Worm (Caenorhabditis elegans) whole organism, L1 larva: ENCODE data around the gene Y71H2AM.25.
A peak's percentile ranks its signal among the peaks of the same experiment; 100 is the strongest.

Experiments used
- Y116A8C.19 ChIP-seq: sonication (generic microtip); optimal IDR thresholded peaks from 2 replicates; lab custom pipeline; 2016; ENCODE audit warnings: missing compliant biosample characterization, missing genetic modification characterization, borderline replicate concordance
- aha-1 ChIP-seq: fragments of 150-350 bp; optimal IDR thresholded peaks from 2 replicates; lab custom pipeline; 2014; ENCODE audit warnings: missing biosample characterization, missing genetic modification characterization
- alr-1 ChIP-seq: fragments of 200-800 bp; sonication (Bioruptor generic); optimal IDR thresholded peaks from 2 replicates; lab custom pipeline; 2018; ENCODE audit warnings: borderline replicate concordance, mild to moderate bottlenecking, missing genetic modification characterization, missing compliant biosample characterization
- ama-1 ChIP-seq: fragments of 150-350 bp; optimal IDR thresholded peaks from 2 replicates; lab custom pipeline; 2014
- ceh-8 ChIP-seq: fragments of 200-800 bp; sonication (Bioruptor generic); optimal IDR thresholded peaks from 2 replicates; lab custom pipeline; 2018; ENCODE audit warnings: mild to moderate bottlenecking, missing genetic modification characterization, moderate library complexity, missing compliant biosample characterization
- ceh-90 ChIP-seq: sonication (generic microtip); optimal IDR thresholded peaks from 2 replicates; lab custom pipeline; 2016; ENCODE audit warnings: missing genetic modification characterization, missing compliant biosample characterization
- efl-1 ChIP-seq, 4 experiments: fragments of 150-350 bp; optimal IDR thresholded peaks in 3 of 4; peaks in 1 of 4; 1 replicate in 1 of 4; 2 replicates in 3 of 4; lab custom pipeline; 2014; ENCODE audit warnings: missing biosample characterization in 2 of 4, missing genetic modification characterization in 2 of 4, missing genetic modification reagents in 2 of 4
- efl-3 ChIP-seq: fragments of 200-800 bp; sonication (Bioruptor generic); optimal IDR thresholded peaks from 2 replicates; lab custom pipeline; 2018; ENCODE audit warnings: mild to moderate bottlenecking, missing genetic modification characterization, missing compliant biosample characterization
- egl-13 ChIP-seq: sonication (generic microtip); optimal IDR thresholded peaks from 2 replicates; lab custom pipeline; 2016; ENCODE audit warnings: missing genotype, missing genetic modification reagents, missing genetic modification characterization, missing compliant biosample characterization
- egl-27 ChIP-seq, 2 experiments: fragments of 150-350 bp in 1 of 2; sonication (generic microtip); optimal IDR thresholded peaks; 3 replicates each; lab custom pipeline; 2017 to 2018; ENCODE audit warnings: missing biosample characterization in 2 of 2, missing genetic modification characterization in 2 of 2, missing genetic modification reagents in 2 of 2
- elt-2 ChIP-seq: sonication (generic microtip); optimal IDR thresholded peaks from 2 replicates; lab custom pipeline; 2016; ENCODE audit warnings: missing genetic modification characterization, mild to moderate bottlenecking, inconsistent platforms, missing compliant biosample characterization, missing genetic modification reagents
- elt-3 ChIP-seq, 6 experiments: fragments of 150-350 bp in 1 of 6; sonication (generic microtip); optimal IDR thresholded peaks; 2 replicates each; lab custom pipeline; 2017 to 2018; ENCODE audit warnings: missing biosample characterization in 6 of 6, missing genetic modification characterization in 6 of 6, inconsistent platforms in 1 of 6
- ets-5 ChIP-seq: fragments of 200-800 bp; sonication (Bioruptor generic); IDR thresholded peaks from 2 replicates; pipeline ENCODE4 v1.3.6; 2022; ENCODE audit warnings: missing genetic modification characterization, missing compliant biosample characterization
- fkh-10 ChIP-seq: sonication (generic microtip); optimal IDR thresholded peaks from 2 replicates; lab custom pipeline; 2017; ENCODE audit warnings: missing biosample characterization, missing genetic modification reagents, missing genetic modification characterization
- fkh-4 ChIP-seq: sonication (generic microtip); optimal IDR thresholded peaks from 2 replicates; lab custom pipeline; 2016; ENCODE audit warnings: missing compliant biosample characterization, missing genetic modification characterization, borderline replicate concordance
- fkh-8 ChIP-seq: sonication (generic microtip); optimal IDR thresholded peaks from 2 replicates; lab custom pipeline; 2016; ENCODE audit warnings: mild to moderate bottlenecking, missing genetic modification characterization, missing compliant biosample characterization
- fos-1 ChIP-seq: fragments of 150-350 bp; optimal IDR thresholded peaks from 2 replicates; lab custom pipeline; 2014; ENCODE audit warnings: missing biosample characterization, missing genetic modification characterization
- grh-1 ChIP-seq: fragments of 200-800 bp; sonication (Bioruptor generic); IDR thresholded peaks from 2 replicates; pipeline ENCODE4 v1.3.6; 2022; ENCODE audit warnings: missing genetic modification reagents, missing genetic modification characterization, missing compliant biosample characterization
- hlh-17 ChIP-seq: fragments of 200-800 bp; sonication (Bioruptor generic); optimal IDR thresholded peaks from 2 replicates; lab custom pipeline; 2018; ENCODE audit warnings: missing genetic modification characterization, mild to moderate bottlenecking, missing compliant biosample characterization, moderate library complexity, borderline replicate concordance
- hpl-2 ChIP-seq: fragments of 150-350 bp; optimal IDR thresholded peaks from 2 replicates; lab custom pipeline; 2014; ENCODE audit warnings: missing biosample characterization, missing genetic modification reagents, missing genetic modification characterization
- irx-1 ChIP-seq: sonication (generic microtip); optimal IDR thresholded peaks from 2 replicates; lab custom pipeline; 2016; ENCODE audit warnings: missing genetic modification characterization, missing compliant biosample characterization
- jun-1 ChIP-seq: fragments of 150-350 bp; optimal IDR thresholded peaks from 2 replicates; lab custom pipeline; 2014; ENCODE audit warnings: missing biosample characterization, missing genetic modification reagents, missing genetic modification characterization
- lin-13 ChIP-seq: fragments of 150-350 bp; optimal IDR thresholded peaks from 2 replicates; lab custom pipeline; 2014; ENCODE audit warnings: missing biosample characterization, missing genetic modification reagents, missing genetic modification characterization
- lin-14 ChIP-seq: fragments of 200-800 bp; sonication (Bioruptor generic); optimal IDR thresholded peaks from 2 replicates; lab custom pipeline; 2018; ENCODE audit warnings: mild to moderate bottlenecking, missing genetic modification characterization, moderate library complexity, missing compliant biosample characterization
- lin-15B ChIP-seq: fragments of 150-350 bp; sonication (generic microtip); optimal IDR thresholded peaks from 3 replicates; lab custom pipeline; 2014; ENCODE audit warnings: missing biosample characterization, missing genetic modification characterization
- lin-35 ChIP-seq, 2 experiments: fragments of 150-350 bp; optimal IDR thresholded peaks; 2 replicates each; lab custom pipeline; 2014; ENCODE audit warnings: missing biosample characterization in 2 of 2, missing genetic modification characterization in 2 of 2, missing genetic modification reagents in 2 of 2
- mab-9 ChIP-seq: fragments of 200-800 bp; sonication (Bioruptor generic); IDR thresholded peaks from 2 replicates; pipeline ENCODE4 v1.3.6; 2022; ENCODE audit warnings: missing genetic modification reagents, missing genetic modification characterization, missing compliant biosample characterization
- mdl-1 ChIP-seq, 2 experiments: fragments of 150-350 bp; optimal IDR thresholded peaks; 2 replicates each; lab custom pipeline; 2014 to 2017; ENCODE audit warnings: missing biosample characterization in 2 of 2, missing genetic modification characterization in 2 of 2, inconsistent platforms in 1 of 2
- mep-1 ChIP-seq: fragments of 150-350 bp; optimal IDR thresholded peaks from 2 replicates; lab custom pipeline; 2014; ENCODE audit warnings: missing biosample characterization, missing genetic modification characterization
- nhr-12 ChIP-seq: sonication (generic microtip); optimal IDR thresholded peaks from 2 replicates; lab custom pipeline; 2017; ENCODE audit warnings: missing biosample characterization, missing genetic modification characterization
- nhr-19 ChIP-seq: fragments of 200-800 bp; sonication (Bioruptor generic); conservative IDR thresholded peaks from 2 replicates; pipeline ENCODE4 v1.3.6; 2022; ENCODE audit warnings: missing genetic modification characterization, missing compliant biosample characterization
- nhr-20 ChIP-seq: sonication (generic microtip); optimal IDR thresholded peaks from 2 replicates; lab custom pipeline; 2016; ENCODE audit warnings: mild to moderate bottlenecking, missing genetic modification characterization, missing compliant biosample characterization
- nhr-237 ChIP-seq: fragments of 150-350 bp; optimal IDR thresholded peaks from 2 replicates; lab custom pipeline; 2014; ENCODE audit warnings: missing biosample characterization, missing genetic modification characterization
- nhr-47 ChIP-seq: sonication (generic microtip); optimal IDR thresholded peaks from 2 replicates; lab custom pipeline; 2016; ENCODE audit warnings: mild to moderate bottlenecking, missing genetic modification characterization, moderate library complexity, missing compliant biosample characterization
- nhr-76 ChIP-seq: sonication (generic microtip); optimal IDR thresholded peaks from 2 replicates; lab custom pipeline; 2017; ENCODE audit warnings: missing biosample characterization, missing genetic modification characterization
- nhr-84 ChIP-seq: sonication (generic microtip); optimal IDR thresholded peaks from 2 replicates; lab custom pipeline; 2017; ENCODE audit warnings: missing biosample characterization, missing genetic modification characterization
- nhr-85 ChIP-seq: sonication (generic microtip); peaks from one replicate; lab custom pipeline; 2016; ENCODE audit warnings: missing genetic modification characterization, inconsistent platforms, missing compliant biosample characterization
- pag-3 ChIP-seq: sonication (generic microtip); optimal IDR thresholded peaks from 2 replicates; lab custom pipeline; 2017; ENCODE audit warnings: missing genetic modification characterization, mild to moderate bottlenecking, missing compliant biosample characterization, antibody characterized with exemption, borderline replicate concordance; ENCODE audit not compliant: insufficient read depth
- pqm-1 ChIP-seq: sonication (generic microtip); optimal IDR thresholded peaks from 3 replicates; lab custom pipeline; 2017; ENCODE audit warnings: missing biosample characterization, missing genetic modification characterization
- rnt-1 ChIP-seq: sonication (generic microtip); optimal IDR thresholded peaks from 2 replicates; lab custom pipeline; 2016; ENCODE audit warnings: mild to moderate bottlenecking, missing genetic modification characterization, moderate library complexity, missing compliant biosample characterization
- skn-1 ChIP-seq: fragments of 150-350 bp; optimal IDR thresholded peaks from 2 replicates; lab custom pipeline; 2014; ENCODE audit warnings: missing biosample characterization, missing genetic modification characterization
- snu-23 ChIP-seq: sonication (generic microtip); optimal IDR thresholded peaks from 2 replicates; lab custom pipeline; 2016; ENCODE audit warnings: missing genetic modification characterization, missing compliant biosample characterization
- sox-4 ChIP-seq: sonication (generic microtip); optimal IDR thresholded peaks from 2 replicates; lab custom pipeline; 2016; ENCODE audit warnings: missing genetic modification characterization, missing compliant biosample characterization
- sup-37 ChIP-seq: fragments of 200-800 bp; sonication (Bioruptor generic); optimal IDR thresholded peaks from 2 replicates; lab custom pipeline; 2018; ENCODE audit warnings: mild to moderate bottlenecking, missing genetic modification characterization, missing compliant biosample characterization
- swsn-7 ChIP-seq: sonication (generic microtip); optimal IDR thresholded peaks from 2 replicates; lab custom pipeline; 2016; ENCODE audit warnings: missing genetic modification characterization, missing compliant biosample characterization
- unc-30 ChIP-seq: sonication (generic microtip); optimal IDR thresholded peaks from 2 replicates; lab custom pipeline; 2017; ENCODE audit warnings: missing biosample characterization, missing genetic modification characterization
- unc-86 ChIP-seq: sonication (generic microtip); optimal IDR thresholded peaks from 2 replicates; lab custom pipeline; 2016; ENCODE audit warnings: missing genetic modification characterization, missing compliant biosample characterization
- unc-98 ChIP-seq: fragments of 200-800 bp; sonication (Bioruptor generic); IDR thresholded peaks from 2 replicates; pipeline ENCODE4 v1.3.6; 2022; ENCODE audit warnings: missing genetic modification characterization, missing compliant biosample characterization
- xbp-1 ChIP-seq: sonication (generic microtip); optimal IDR thresholded peaks from 2 replicates; lab custom pipeline; 2016; ENCODE audit warnings: missing genetic modification characterization, missing compliant biosample characterization
- zag-1 ChIP-seq: fragments of 150-350 bp; optimal IDR thresholded peaks from 2 replicates; lab custom pipeline; 2014; ENCODE audit warnings: missing biosample characterization, missing genetic modification characterization
- zip-4 ChIP-seq: fragments of 200-800 bp; sonication (Bioruptor generic); optimal IDR thresholded peaks from 2 replicates; lab custom pipeline; 2018; ENCODE audit warnings: mild to moderate bottlenecking, missing genetic modification characterization, moderate library complexity, missing compliant biosample characterization
- ztf-11 ChIP-seq, 2 experiments: sonication (generic microtip); optimal IDR thresholded peaks; 2 replicates each; lab custom pipeline; 2016 to 2017; ENCODE audit warnings: missing genetic modification characterization in 2 of 2, missing biosample characterization in 1 of 2, missing compliant biosample characterization in 1 of 2
- ztf-4 ChIP-seq: fragments of 150-350 bp; optimal IDR thresholded peaks from 2 replicates; lab custom pipeline; 2014; ENCODE audit warnings: missing biosample characterization, missing genetic modification characterization

The Y71H2AM.25 gene

DNA sequence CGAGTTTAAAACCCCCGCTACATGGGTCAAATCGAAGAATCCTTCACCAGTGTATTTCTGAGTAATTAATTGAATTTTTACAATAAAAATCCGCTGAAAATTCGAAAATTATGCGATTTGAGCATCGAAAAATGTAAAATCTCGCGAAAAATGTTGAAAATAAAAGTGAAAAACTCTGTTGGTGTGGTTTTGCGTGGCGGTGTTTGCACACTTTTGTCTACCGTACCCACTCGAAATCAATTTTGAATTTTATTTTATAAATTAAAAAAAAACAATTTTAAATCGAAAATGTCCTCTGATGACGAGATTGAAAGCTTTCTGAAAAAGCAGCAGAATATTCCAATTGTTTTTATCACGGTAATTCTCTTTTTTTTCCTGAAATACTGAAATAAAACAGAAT, 21.5 kb upstream of the Y71H2AM.25 start, which contains the start of gene Y71H2AM.6:
Gene Y71H2AM.6, plus strand, starts transcription at position 264 of the 400 bp plus-strand sequence.
- TF ChIP-seq irx-1 (tag; lab: Kevin White, UChicago) (peak; percentile 41), unc-98 (GFP tag; lab: Robert Waterston, UW) (no peak), lin-15B (tag; lab: Kevin White, UChicago) (peak; percentile 23), nhr-19 (peak; percentile 46), ets-5 (no peak), efl-3 (no peak), lin-35 (GFP tag; optimal IDR thresholded peaks at IDR 0.05; lab: Kevin White, UChicago) (peak; percentile 62 to 73), unc-86 (tag; lab: Kevin White, UChicago) (peak; percentile 35), swsn-7 (tag; lab: Kevin White, UChicago) (peak; percentile 57), mep-1 (peak; percentile 90), nhr-237 (tag; lab: Kevin White, UChicago) (no peak), nhr-47 (tag; lab: Kevin White, UChicago) (peak; percentile 69), fkh-8 (tag; lab: Kevin White, UChicago) (peak; percentile 39), lin-14 (GFP tag; lab: Kevin White, UChicago) (peak; percentile 41), nhr-20 (tag; lab: Kevin White, UChicago) (peak; percentile 39), jun-1 (tag; lab: Kevin White, UChicago) (no peak), zag-1 (tag; lab: Kevin White, UChicago) (no peak), ztf-11 (tag; optimal IDR thresholded peaks at IDR 0.05; lab: Kevin White, UChicago) (no peak), nhr-85 (no peak), skn-1 (tag; lab: Kevin White, UChicago) (peak; percentile 18), fos-1 (tag; lab: Kevin White, UChicago) (peak; percentile 23), pqm-1 (tag; lab: Kevin White, UChicago) (no peak), unc-30 (tag; lab: Kevin White, UChicago) (no peak), hpl-2 (no peak), ztf-4 (tag; lab: Kevin White, UChicago) (no peak), xbp-1 (tag; lab: Kevin White, UChicago) (peak; percentile 57), egl-13 (tag; lab: Kevin White, UChicago) (no peak), hlh-17 (no peak), nhr-76 (tag; lab: Kevin White, UChicago) (no peak), mab-9 (GFP tag; lab: Robert Waterston, UW) (no peak), nhr-12 (tag; lab: Kevin White, UChicago) (no peak), efl-1 (optimal IDR thresholded peaks at IDR 0.05; lab: Kevin White, UChicago) (peak; percentile 52 to 67), efl-1 (GFP tag; optimal IDR thresholded peaks at IDR 0.05 in 1 of 2; lab: Kevin White, UChicago) (peak; percentile 74 to 95), sox-4 (tag; lab: Kevin White, UChicago) (no peak), pag-3 (tag; lab: Kevin White, UChicago) (no peak), fkh-4 (tag; lab: Kevin White, UChicago) (no peak), mdl-1 (tag; optimal IDR thresholded peaks at IDR 0.05; lab: Kevin White, UChicago) (no peak), snu-23 (peak; percentile 68), sup-37 (GFP tag; lab: Kevin White, UChicago) (no peak), rnt-1 (tag; lab: Kevin White, UChicago) (no peak), aha-1 (no peak), Y116A8C.19 (no peak), egl-27 (tag; optimal IDR thresholded peaks at IDR 0.05; lab: Kevin White, UChicago) (no peak), nhr-84 (tag; lab: Kevin White, UChicago) (no peak), ceh-90 (tag; lab: Kevin White, UChicago) (no peak), zip-4 (no peak), grh-1 (GFP tag; lab: Robert Waterston, UW) (no peak), ceh-8 (GFP tag; lab: Kevin White, UChicago) (no peak), fkh-10 (GFP tag; lab: Kevin White, UChicago) (no peak), alr-1 (tag; lab: Kevin White, UChicago) (no peak), elt-3 (tag; optimal IDR thresholded peaks at IDR 0.05; lab: Kevin White, UChicago) (peak in 1 of 6 experiments; percentile 4), elt-2 (tag; lab: Kevin White, UChicago) (no peak), ama-1 (lab: Kevin White, UChicago) (no peak), lin-13 (GFP tag; lab: Kevin White, UChicago) (no peak)
